Worm (Caenorhabditis elegans) whole organism, early embryonic: ENCODE measurements around the gene aqp-11.
A peak's percentile ranks its signal among the peaks of the same experiment; 100 is the strongest.

Experiments
- B0310.2 ChIP-seq: sonication (generic microtip); optimal IDR thresholded peaks from 2 replicates; lab custom pipeline; 2016; ENCODE audit warnings: mild to moderate bottlenecking, missing genetic modification characterization, missing compliant biosample characterization
- F13C5.2 ChIP-seq: sonication (generic microtip); optimal IDR thresholded peaks from 2 replicates; lab custom pipeline; 2017; ENCODE audit warnings: mild to moderate bottlenecking, missing genetic modification characterization, inconsistent platforms, missing compliant biosample characterization
- aly-1 ChIP-seq: sonication (generic microtip); optimal IDR thresholded peaks from 2 replicates; lab custom pipeline; 2016; ENCODE audit warnings: missing genetic modification characterization, missing compliant biosample characterization
- ama-1 ChIP-seq: fragments of 150-350 bp; optimal IDR thresholded peaks from 2 replicates; lab custom pipeline; 2014
- ceh-13 ChIP-seq: fragments of 200-800 bp; sonication (Bioruptor generic); optimal IDR thresholded peaks from 2 replicates; lab custom pipeline; 2018; ENCODE audit warnings: mild to moderate bottlenecking, missing genetic modification characterization, missing compliant biosample characterization
- ceh-36 ChIP-seq: sonication (generic microtip); optimal IDR thresholded peaks from 2 replicates; lab custom pipeline; 2016; ENCODE audit warnings: missing genetic modification characterization, inconsistent platforms, missing compliant biosample characterization
- ets-7 ChIP-seq: sonication (generic microtip); optimal IDR thresholded peaks from 2 replicates; lab custom pipeline; 2016; ENCODE audit warnings: missing genotype, missing genetic modification characterization, missing compliant biosample characterization
- flt-1 ChIP-seq: fragments of 200-800 bp; sonication (Bioruptor generic); IDR thresholded peaks from 2 replicates; pipeline ENCODE4 v1.3.6; 2022; ENCODE audit warnings: missing genetic modification characterization, missing compliant biosample characterization
- hmbx-1 ChIP-seq: sonication (generic microtip); optimal IDR thresholded peaks from 2 replicates; lab custom pipeline; 2016; ENCODE audit warnings: mild to moderate bottlenecking, missing genetic modification characterization, missing compliant biosample characterization
- hmg-4 ChIP-seq: fragments of 200-800 bp; sonication (Bioruptor generic); optimal IDR thresholded peaks from 2 replicates; lab custom pipeline; 2018; ENCODE audit warnings: mild to moderate bottlenecking, missing genetic modification characterization, missing compliant biosample characterization
- hnd-1 ChIP-seq: sonication (generic microtip); optimal IDR thresholded peaks from 2 replicates; lab custom pipeline; 2016; ENCODE audit warnings: missing genetic modification characterization, missing compliant biosample characterization
- pes-1 ChIP-seq: fragments of 200-800 bp; sonication (Bioruptor generic); IDR thresholded peaks from 2 replicates; pipeline ENCODE4 v1.3.6; 2022; ENCODE audit warnings: missing genetic modification reagents, missing genetic modification characterization, missing compliant biosample characterization
- scrt-1 ChIP-seq: fragments of 200-800 bp; sonication (Bioruptor generic); IDR thresholded peaks from 2 replicates; pipeline ENCODE4 v1.3.6; 2022; ENCODE audit warnings: missing genetic modification characterization, missing compliant biosample characterization
- sea-1 ChIP-seq: fragments of 200-800 bp; sonication (Bioruptor generic); conservative IDR thresholded peaks from 2 replicates; pipeline ENCODE4 v1.3.6; 2022; ENCODE audit warnings: missing genetic modification characterization, missing compliant biosample characterization
- tbx-11 ChIP-seq: fragments of 200-800 bp; sonication (Bioruptor generic); IDR thresholded peaks from 2 replicates; pipeline ENCODE4 v1.3.6; 2022; ENCODE audit warnings: missing genetic modification characterization, missing compliant biosample characterization
- tbx-37 ChIP-seq: fragments of 200-800 bp; sonication (Bioruptor generic); conservative IDR thresholded peaks from 2 replicates; pipeline ENCODE4 v1.3.6; 2022; ENCODE audit warnings: missing genetic modification reagents, missing genetic modification characterization, missing compliant biosample characterization
- tra-4 ChIP-seq: sonication (generic microtip); optimal IDR thresholded peaks from 2 replicates; lab custom pipeline; 2017; ENCODE audit warnings: missing genetic modification characterization, missing compliant biosample characterization

aqp-11 gene

DNA sequence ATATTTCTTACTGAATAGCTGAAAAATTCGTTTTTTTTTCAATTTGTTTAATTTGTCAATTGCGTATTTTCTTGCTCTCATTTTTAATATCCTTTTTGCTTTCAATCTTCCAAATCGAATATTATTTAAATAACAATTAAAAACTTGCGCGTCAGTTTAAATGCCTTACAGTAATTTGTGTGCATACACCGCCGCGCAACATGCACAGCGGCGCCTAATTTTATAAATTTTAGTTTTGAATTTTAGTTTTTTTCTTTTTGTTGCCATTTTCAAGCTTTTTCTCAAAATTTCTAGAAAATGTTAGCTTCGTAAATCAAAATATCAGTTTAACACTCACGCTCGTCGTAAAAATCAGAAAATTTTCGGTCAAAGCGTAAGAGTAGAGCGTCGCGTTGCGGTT, 10.2 kb downstream of the aqp-11 start:
- TF ChIP-seq hnd-1 (tag; lab: Kevin White, UChicago) (no peak), aly-1 (tag; lab: Kevin White, UChicago) (no peak), pes-1 (GFP tag; lab: Robert Waterston, UW) (no peak), tra-4 (tag; lab: Kevin White, UChicago) (no peak), ceh-13 (no peak), tbx-11 (GFP tag; lab: Robert Waterston, UW) (no peak), scrt-1 (no peak), hmg-4 (GFP tag; lab: Kevin White, UChicago) (no peak), ceh-36 (tag; lab: Kevin White, UChicago) (no peak), F13C5.2 (tag; lab: Kevin White, UChicago) (no peak), ama-1 (lab: Kevin White, UChicago) (no peak), hmbx-1 (tag; lab: Kevin White, UChicago) (no peak), sea-1 (GFP tag; lab: Robert Waterston, UW) (no peak), B0310.2 (tag; lab: Kevin White, UChicago) (no peak), tbx-37 (GFP tag; lab: Robert Waterston, UW) (no peak), flt-1 (no peak), ets-7 (no peak)

DNA sequence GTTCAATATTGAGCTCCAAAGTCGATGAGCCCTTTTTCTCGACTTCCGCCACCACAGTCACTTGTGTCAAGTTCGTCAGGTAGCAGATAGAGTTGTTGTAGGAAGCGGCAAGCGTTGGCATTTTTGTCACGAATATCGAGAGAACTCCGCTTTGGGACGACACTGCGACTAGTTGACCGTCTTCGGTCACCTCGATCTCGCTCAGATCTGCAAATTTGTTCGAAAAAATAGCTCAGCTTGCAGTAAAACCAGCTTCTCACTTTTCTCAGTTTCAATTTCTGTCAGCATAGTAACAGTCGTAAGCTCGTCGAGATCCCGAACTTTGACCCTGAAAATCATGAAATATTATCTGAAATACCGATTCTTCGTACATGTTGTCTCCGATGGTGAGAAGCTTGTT, 11.2 kb downstream of the aqp-11 start:
- TF ChIP-seq ceh-13 (no peak), F13C5.2 (tag; lab: Kevin White, UChicago) (no peak), sea-1 (GFP tag; lab: Robert Waterston, UW) (no peak), ama-1 (lab: Kevin White, UChicago) (no peak), tbx-11 (GFP tag; lab: Robert Waterston, UW) (no peak), pes-1 (GFP tag; lab: Robert Waterston, UW) (no peak), hnd-1 (tag; lab: Kevin White, UChicago) (no peak), hmbx-1 (tag; lab: Kevin White, UChicago) (no peak), B0310.2 (tag; lab: Kevin White, UChicago) (no peak), ceh-36 (tag; lab: Kevin White, UChicago) (no peak), tra-4 (tag; lab: Kevin White, UChicago) (no peak), scrt-1 (no peak), ets-7 (no peak)

DNA sequence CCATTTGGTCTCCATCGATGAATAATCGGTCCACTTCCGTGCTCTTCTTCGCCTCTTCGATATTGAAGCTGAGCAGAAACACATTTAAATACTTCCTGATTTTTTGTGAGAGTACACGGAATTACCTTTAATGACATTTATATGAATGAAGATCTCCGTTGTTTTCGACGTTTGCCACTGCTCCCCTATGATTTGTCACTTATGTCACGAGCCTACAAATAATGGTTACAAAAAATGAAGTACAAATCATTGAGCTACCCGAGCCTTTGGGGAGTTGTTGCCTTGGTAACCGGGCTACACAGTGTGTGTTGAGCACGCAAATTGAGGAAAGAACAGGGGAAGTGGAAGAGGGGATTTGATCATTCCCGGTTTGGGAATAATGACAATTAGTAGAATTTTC, 13.2 kb downstream of the aqp-11 start, which contains the start of gene dyf-2:
TSS of gene dyf-2 (minus strand) at position 137 of the 400 bp plus-strand sequence.
- TF ChIP-seq aly-1 (tag; lab: Kevin White, UChicago) (no peak), hmg-4 (GFP tag; lab: Kevin White, UChicago) (no peak), sea-1 (GFP tag; lab: Robert Waterston, UW) (no peak), ceh-13 (no peak), ama-1 (lab: Kevin White, UChicago) (no peak), flt-1 (no peak), ceh-36 (tag; lab: Kevin White, UChicago) (no peak), tbx-37 (GFP tag; lab: Robert Waterston, UW) (no peak), hnd-1 (tag; lab: Kevin White, UChicago) (no peak), B0310.2 (tag; lab: Kevin White, UChicago) (no peak)

DNA sequence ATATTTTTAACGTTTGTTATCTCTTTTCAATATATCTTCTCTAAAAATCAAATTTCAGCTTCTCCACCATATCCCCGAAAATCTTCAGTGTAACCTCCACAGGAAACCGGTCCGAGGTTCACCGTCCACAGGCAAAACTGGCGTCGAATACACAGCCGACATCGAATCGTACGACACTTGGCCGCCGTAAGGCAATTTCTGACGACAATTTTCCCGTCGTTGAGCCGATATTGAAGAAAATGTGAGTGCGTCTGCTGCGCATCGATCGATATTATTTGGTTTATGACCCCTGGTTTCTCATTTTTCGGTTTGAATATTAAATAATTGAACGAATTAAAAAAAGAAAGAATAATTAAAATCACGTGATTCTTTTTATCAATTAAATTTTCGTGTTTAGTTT, 14.1 kb downstream of the aqp-11 start, which contains the start of gene cul-2:
TSS of gene cul-2 (plus strand) at position 59 of the 400 bp plus-strand sequence.
- no peak for TF ChIP-seq ama-1 (lab: Kevin White, UChicago)
- no peak for TF ChIP-seq hmbx-1 (tag; lab: Kevin White, UChicago)
- TF ChIP-seq ets-7 = no peak
- TF ChIP-seq B0310.2 (tag; lab: Kevin White, UChicago) = no peak
- no peak for TF ChIP-seq flt-1
- no peak for TF ChIP-seq aly-1 (tag; lab: Kevin White, UChicago)
- TF ChIP-seq sea-1 (GFP tag; lab: Robert Waterston, UW) = no peak
- TF ChIP-seq hnd-1 (tag; lab: Kevin White, UChicago) = no peak
- no peak for TF ChIP-seq scrt-1
- TF ChIP-seq tra-4 (tag; lab: Kevin White, UChicago) = no peak
- no peak for TF ChIP-seq F13C5.2 (tag; lab: Kevin White, UChicago)
- TF ChIP-seq pes-1 (GFP tag; lab: Robert Waterston, UW) = no peak
- TF ChIP-seq ceh-36 (tag; lab: Kevin White, UChicago) = no peak
- no peak for TF ChIP-seq ceh-13
- TF ChIP-seq tbx-11 (GFP tag; lab: Robert Waterston, UW) = no peak
- no peak for TF ChIP-seq hmg-4 (GFP tag; lab: Kevin White, UChicago)
- TF ChIP-seq tbx-37 (GFP tag; lab: Robert Waterston, UW) = no peak

DNA sequence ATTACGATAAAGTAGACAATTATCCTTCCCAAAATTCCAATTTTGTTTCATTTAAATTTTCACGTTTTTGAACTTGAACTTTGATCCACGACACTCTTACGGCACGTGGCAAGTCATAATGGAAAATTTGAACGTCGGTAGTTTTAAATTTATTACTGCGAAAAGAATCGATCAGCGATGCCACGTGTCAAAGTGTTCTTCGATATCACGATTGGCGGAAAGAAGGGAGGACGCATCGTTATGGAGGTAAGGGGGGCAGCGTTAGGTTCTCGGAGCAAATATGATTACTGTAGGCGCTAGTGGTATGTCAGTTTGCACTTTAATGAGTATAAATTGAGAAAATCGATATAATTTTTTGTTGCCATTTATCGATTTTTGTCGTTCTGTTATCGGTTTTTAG, 19.5 kb downstream of the aqp-11 start, which contains the start of gene cyn-2:
TSS of gene cyn-2 (plus strand) at position 114 of the 400 bp plus-strand sequence.
- TF ChIP-seq pes-1 (GFP tag; lab: Robert Waterston, UW) (no peak), ama-1 (lab: Kevin White, UChicago) (no peak), sea-1 (GFP tag; lab: Robert Waterston, UW) (no peak), B0310.2 (tag; lab: Kevin White, UChicago) (no peak), hnd-1 (tag; lab: Kevin White, UChicago) (no peak), hmg-4 (GFP tag; lab: Kevin White, UChicago) (no peak)

DNA sequence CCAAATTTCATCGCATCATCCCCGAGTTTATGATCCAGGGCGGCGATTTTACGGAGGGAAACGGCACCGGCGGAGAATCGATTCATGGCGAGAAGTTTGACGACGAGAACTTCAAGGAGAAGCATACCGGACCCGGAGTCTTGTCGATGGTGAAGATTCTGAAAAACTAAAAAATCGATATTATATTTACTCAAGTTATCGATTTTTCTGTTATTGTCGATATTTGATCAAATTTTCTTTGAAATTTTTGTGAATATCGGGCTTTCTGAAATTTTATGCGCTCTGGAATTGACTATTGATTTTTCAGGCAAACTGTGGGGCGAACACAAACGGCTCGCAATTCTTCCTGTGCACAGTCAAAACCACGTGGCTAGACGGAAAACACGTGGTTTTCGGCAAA, 20.1 kb downstream of the aqp-11 start:
- no peak for TF ChIP-seq ceh-13
- TF ChIP-seq F13C5.2 (tag; lab: Kevin White, UChicago) = no peak
- TF ChIP-seq ets-7 = no peak
- TF ChIP-seq aly-1 (tag; lab: Kevin White, UChicago) = no peak
- TF ChIP-seq scrt-1 = no peak
- TF ChIP-seq tra-4 (tag; lab: Kevin White, UChicago) = no peak

DNA sequence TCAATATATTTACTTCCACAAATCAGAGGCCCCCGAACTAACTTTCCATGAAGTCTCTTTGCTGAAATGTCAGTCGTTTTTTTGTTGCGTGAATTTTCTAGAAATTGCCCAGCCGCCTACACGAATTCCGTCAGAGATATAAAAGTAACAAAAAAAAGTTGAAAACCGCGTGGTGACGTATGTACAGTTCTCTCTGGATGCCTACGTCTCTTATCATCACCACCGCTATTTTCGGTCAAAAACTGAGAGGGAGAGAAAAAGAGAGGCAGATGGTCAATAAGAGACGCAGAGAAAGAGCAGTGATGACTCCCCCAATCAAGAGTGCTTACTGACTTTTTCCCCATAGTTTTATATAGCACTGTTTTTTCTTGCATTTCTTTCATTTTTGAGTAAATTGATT, 21.0 kb downstream of the aqp-11 start:
- TF ChIP-seq flt-1 (no peak), hmg-4 (GFP tag; lab: Kevin White, UChicago) (peak; percentile 39), ceh-36 (tag; lab: Kevin White, UChicago) (no peak)
